Worm (Caenorhabditis elegans): Measurements from ENCODE around the gene F35B12.9.

Gene F35B12.9

DNA sequence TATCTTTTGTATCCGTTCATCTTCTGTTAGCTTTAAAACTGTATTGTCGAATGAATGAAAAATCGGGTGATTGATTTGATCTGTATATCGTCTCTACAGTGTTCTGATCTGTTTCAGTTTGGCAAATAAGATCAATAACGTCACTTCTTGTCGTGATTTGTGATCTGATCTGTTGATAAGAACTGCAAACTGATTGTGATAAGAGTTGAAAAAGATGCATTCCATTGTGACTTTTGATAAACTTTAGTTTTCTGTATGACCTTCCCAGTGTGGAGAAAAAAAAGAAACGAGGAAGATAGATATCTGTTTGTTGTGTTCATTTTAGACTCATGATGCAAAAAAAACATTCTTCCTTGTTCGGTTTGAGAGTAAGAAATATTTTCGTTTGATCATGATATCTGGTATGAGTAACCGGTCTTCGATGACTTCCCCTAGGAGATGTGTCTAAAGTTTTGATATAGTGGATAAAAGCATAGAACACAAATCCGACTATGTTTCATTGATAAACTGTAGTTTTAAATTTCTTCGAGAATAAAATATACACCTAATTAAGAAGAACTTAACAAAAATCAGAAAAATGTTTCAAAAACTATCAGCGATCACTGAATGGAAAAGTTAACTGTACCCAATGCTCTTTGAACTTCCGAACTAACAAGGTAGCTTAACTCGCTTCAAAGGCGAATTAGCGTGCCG is 14.0 kb downstream of the F35B12.9 start (continued):
- TF ChIP-seq daf-19 (GFP tag; conservative IDR thresholded peaks at IDR 0.05) (no peak), nhr-11 (tag; optimal IDR thresholded peaks at IDR 0.05) (no peak), vab-7 (GFP tag; IDR thresholded peaks at IDR 0.05) (no peak), F49E8.2 (tag; optimal IDR thresholded peaks at IDR 0.05; ENCODE audit: borderline replicate concordance) (no peak), egl-43 (GFP tag; IDR thresholded peaks at IDR 0.05) (no peak), ceh-44 (GFP tag; IDR thresholded peaks at IDR 0.05) (no peak), zag-1 (tag; optimal IDR thresholded peaks at IDR 0.05) (no peak), F44E2.7 (GFP tag; IDR thresholded peaks at IDR 0.05) (no peak), lsy-2 (tag; optimal IDR thresholded peaks at IDR 0.05) (peak in 1 of 2 experiments; percentile 37), php-3 (GFP tag; IDR thresholded peaks at IDR 0.05) (0 out of 2 replicates have a peak, but pooled peaks have one; percentile 16), zfp-2 (tag; optimal IDR thresholded peaks at IDR 0.05) (no peak), mxl-3 (GFP tag; optimal IDR thresholded peaks at IDR 0.05) (peak; percentile 50), dmd-8 (GFP tag; IDR thresholded peaks at IDR 0.05) (no peak), T20F7.1 (GFP tag; optimal IDR thresholded peaks at IDR 0.05) (peak; percentile 31), Y75B8A.6 (GFP tag; IDR thresholded peaks at IDR 0.05) (no peak), Y5F2A.4 (GFP tag; optimal IDR thresholded peaks at IDR 0.05) (no peak), dve-1 (tag; optimal IDR thresholded peaks at IDR 0.05; ENCODE audit: insufficient read depth) (peak; percentile 81), F26F4.8 (GFP tag; conservative IDR thresholded peaks at IDR 0.05) (no peak), lin-39 (tag; optimal IDR thresholded peaks at IDR 0.05) (no peak), nhr-28 (tag; optimal IDR thresholded peaks at IDR 0.05) (peak; percentile 68), lir-3 (tag; optimal IDR thresholded peaks at IDR 0.05) (no peak), nhr-237 (tag; optimal IDR thresholded peaks at IDR 0.05) (no peak), unc-130 (GFP tag; optimal IDR thresholded peaks at IDR 0.05) (no peak), hlh-30 (tag; optimal IDR thresholded peaks at IDR 0.05; ENCODE audit: insufficient read depth) (peak; percentile 76), Y105C5A.15 (GFP tag; IDR thresholded peaks at IDR 0.05) (no peak), F37D6.2 (tag; optimal IDR thresholded peaks at IDR 0.05) (no peak), nhr-76 (tag; optimal IDR thresholded peaks at IDR 0.05) (no peak), aha-1 (tag) (peak; percentile 93), duxl-1 (tag; optimal IDR thresholded peaks at IDR 0.05; ENCODE audit: poor library complexity) (no peak)

DNA sequence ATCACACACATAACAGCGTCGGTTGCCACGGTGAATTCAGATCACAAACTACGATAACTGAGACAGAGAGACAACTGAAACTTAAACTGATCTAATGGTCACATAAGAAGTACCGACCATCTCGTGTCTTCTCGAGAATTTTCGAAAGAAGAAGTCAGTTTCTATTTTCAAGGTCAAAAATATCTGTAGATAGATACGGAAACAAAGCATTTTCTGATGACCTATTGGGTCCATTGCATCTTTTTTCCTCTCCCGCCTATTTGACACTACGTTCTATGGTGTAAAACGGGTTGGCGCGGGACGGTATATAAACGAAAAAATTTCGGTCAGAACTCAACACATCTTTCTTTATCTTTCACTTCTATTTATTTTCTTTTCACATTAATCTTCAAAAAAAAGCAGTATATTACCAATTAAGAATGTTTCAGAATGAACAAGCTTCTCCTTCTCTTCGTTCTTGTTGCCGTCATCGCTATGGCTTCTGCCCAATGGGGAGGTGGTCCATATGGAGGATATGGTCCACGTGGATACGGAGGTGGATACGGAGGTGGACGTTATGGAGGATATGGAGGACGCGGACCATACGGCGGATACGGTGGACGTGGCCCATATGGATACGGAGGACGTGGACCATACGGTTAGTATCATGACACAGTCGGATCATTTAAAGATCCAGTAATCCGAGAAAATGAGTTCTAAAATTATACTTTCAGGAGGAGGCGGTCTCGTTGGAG is 15.1 kb downstream of the F35B12.9 start, which contains the start of gene nlp-24:
Gene nlp-24 (plus strand): TSS at position 429 of the 734 bp plus-strand sequence.
- peak; percentile 40 for TF ChIP-seq nhr-28 (tag; optimal IDR thresholded peaks at IDR 0.05)
- peak; percentile 36 for TF ChIP-seq dve-1 (tag; optimal IDR thresholded peaks at IDR 0.05; ENCODE audit: insufficient read depth)
- TF ChIP-seq rbr-2 (tag; optimal IDR thresholded peaks at IDR 0.05), result peak; percentile 5
- TF ChIP-seq nhr-76 (tag; optimal IDR thresholded peaks at IDR 0.05), result peak; percentile 16
- TF ChIP-seq dmd-6 (GFP tag; IDR thresholded peaks at IDR 0.05), result peak; percentile 45
- no peak for TF ChIP-seq unc-62 (GFP tag; optimal IDR thresholded peaks at IDR 0.05 in 1 of 2)
- TF ChIP-seq unc-62 (tag; optimal IDR thresholded peaks at IDR 0.05), result peak; percentile 7
- peak; percentile 37; the same call in 1 of the 2 replicates for TF ChIP-seq nhr-42 (GFP tag; IDR thresholded peaks at IDR 0.05)
- TF ChIP-seq lin-39 (tag; optimal IDR thresholded peaks at IDR 0.05), result no peak
- peak; percentile 22 for TF ChIP-seq hlh-11 (tag; optimal IDR thresholded peaks at IDR 0.05)
- no peak for TF ChIP-seq nhr-11 (tag; optimal IDR thresholded peaks at IDR 0.05)
- peak; percentile 30 for TF ChIP-seq hlh-30 (tag; optimal IDR thresholded peaks at IDR 0.05; ENCODE audit: insufficient read depth)
- TF ChIP-seq nhr-48 (tag; optimal IDR thresholded peaks at IDR 0.05), result no peak
- peak in 1 of 2 experiments; percentile 4 for TF ChIP-seq lsy-2 (tag; optimal IDR thresholded peaks at IDR 0.05)
- peak; percentile 79 for TF ChIP-seq nhr-25 (tag; optimal IDR thresholded peaks at IDR 0.05; ENCODE audit: borderline replicate concordance, insufficient read depth)
- peak; percentile 14 for TF ChIP-seq mes-2 (tag; optimal IDR thresholded peaks at IDR 0.05; ENCODE audit: poor library complexity, severe bottlenecking)

All from whole organism, L4 larva.